Worm (Caenorhabditis elegans) whole organism, mixed stage, embryonic: ENCODE data around the gene ugt-7.

Experiments used
- bed-3 ChIP-seq: fragments of 200-800 bp; sonication (Bioruptor generic); optimal IDR thresholded peaks from 3 replicates; lab custom pipeline; 2018; ENCODE audit warnings: mild to moderate bottlenecking, missing genetic modification characterization, moderate library complexity, missing compliant biosample characterization
- ceh-39 ChIP-seq: fragments of 150-350 bp; optimal IDR thresholded peaks from 2 replicates; lab custom pipeline; 2014; ENCODE audit warnings: missing biosample characterization, missing genetic modification characterization
- ces-1 ChIP-seq: fragments of 150-350 bp; optimal IDR thresholded peaks from 2 replicates; lab custom pipeline; 2014; ENCODE audit warnings: missing biosample characterization, missing genetic modification reagents, missing genetic modification characterization
- lin-32 ChIP-seq: fragments of 200-800 bp; sonication (Bioruptor generic); optimal IDR thresholded peaks from 2 replicates; lab custom pipeline; 2018; ENCODE audit warnings: mild to moderate bottlenecking, missing genetic modification characterization, missing compliant biosample characterization
- nhr-28 ChIP-seq: fragments of 150-350 bp; optimal IDR thresholded peaks from 2 replicates; lab custom pipeline; 2014; ENCODE audit warnings: missing biosample characterization, missing genetic modification characterization
- nhr-76 ChIP-seq: sonication (generic microtip); optimal IDR thresholded peaks from 2 replicates; lab custom pipeline; 2017; ENCODE audit warnings: missing biosample characterization, missing genetic modification characterization
- pha-4 ChIP-seq: fragments of 150-350 bp; optimal IDR thresholded peaks from 2 replicates; lab custom pipeline; 2018; ENCODE audit warnings: missing biosample characterization, missing genetic modification reagents, missing genetic modification characterization
- snpc-4 ChIP-seq: fragments of 150-350 bp; optimal IDR thresholded peaks from 2 replicates; lab custom pipeline; 2014; ENCODE audit warnings: missing biosample characterization, missing genetic modification characterization
- tbx-8 ChIP-seq: fragments of 200-800 bp; sonication (Bioruptor generic); optimal IDR thresholded peaks from 2 replicates; lab custom pipeline; 2018; ENCODE audit warnings: mild to moderate bottlenecking, missing genetic modification characterization, moderate library complexity, missing compliant biosample characterization
- unc-120 ChIP-seq: sonication (generic microtip); optimal IDR thresholded peaks from 2 replicates; lab custom pipeline; 2017; ENCODE audit warnings: missing genetic modification characterization, missing compliant biosample characterization; ENCODE audit not compliant: poor library complexity, severe bottlenecking
- zip-8 ChIP-seq: fragments of 150-350 bp; optimal IDR thresholded peaks from 2 replicates; lab custom pipeline; 2014; ENCODE audit warnings: missing biosample characterization, missing genetic modification characterization
- ztf-11 ChIP-seq: fragments of 150-350 bp; optimal IDR thresholded peaks from 2 replicates; lab custom pipeline; 2014; ENCODE audit warnings: missing biosample characterization, missing genetic modification characterization

- TF ChIP-seq pha-4 (tag; lab: Kevin White, UChicago) (no peak), snpc-4 (tag; lab: Kevin White, UChicago) (no peak), nhr-28 (tag; lab: Kevin White, UChicago) (no peak), unc-120 (tag; lab: Kevin White, UChicago) (no peak), ztf-11 (no peak), ceh-39 (tag; lab: Kevin White, UChicago) (no peak), tbx-8 (GFP tag; lab: Kevin White, UChicago) (no peak), lin-32 (no peak), zip-8 (tag; lab: Kevin White, UChicago) (no peak), ces-1 (GFP tag; lab: Kevin White, UChicago) (no peak), nhr-76 (tag; lab: Kevin White, UChicago) (no peak), bed-3 (GFP tag; lab: Kevin White, UChicago) (no peak)
Observed at ce11 chrV:5046558-5046957, 46.2 kb upstream of the ugt-7 start.
